Fruit fly (Drosophila melanogaster) whole organism, adult: ENCODE data around the gene CG32264.

Source experiments
- CG11617 ChIP-seq: fragments of 200-800 bp; sonication (Bioruptor generic); optimal IDR thresholded peaks from 2 replicates; lab custom pipeline; 2017; ENCODE audit warnings: mild to moderate bottlenecking, missing biosample characterization, missing genetic modification reagents, missing genetic modification characterization
- CG12768 ChIP-seq: fragments of 200-800 bp; sonication (Bioruptor generic); optimal IDR thresholded peaks from 2 replicates; lab custom pipeline; 2017; ENCODE audit warnings: missing biosample characterization, missing genetic modification characterization, mild to moderate bottlenecking, moderate library complexity, missing genetic modification reagents
- CG14711 ChIP-seq: fragments of 200-800 bp; sonication (Bioruptor generic); optimal IDR thresholded peaks from 2 replicates; lab custom pipeline; 2018; ENCODE audit warnings: missing biosample characterization, mild to moderate bottlenecking, missing genetic modification characterization, moderate library complexity
- CG1620 ChIP-seq: fragments of 200-800 bp; sonication (Bioruptor generic); optimal IDR thresholded peaks from 2 replicates; lab custom pipeline; 2016; ENCODE audit warnings: missing biosample characterization, missing genetic modification characterization
- CG33017 ChIP-seq: fragments of 200-800 bp; sonication (Bioruptor generic); optimal IDR thresholded peaks from 2 replicates; lab custom pipeline; 2018; ENCODE audit warnings: missing biosample characterization, mild to moderate bottlenecking, missing genetic modification characterization, moderate library complexity
- CG5204 ChIP-seq: fragments of 200-800 bp; sonication (Bioruptor generic); optimal IDR thresholded peaks from 2 replicates; lab custom pipeline; 2016; ENCODE audit warnings: missing biosample characterization, missing genetic modification characterization
- CG7045 ChIP-seq: fragments of 200-800 bp; sonication (Bioruptor generic); optimal IDR thresholded peaks from 2 replicates; lab custom pipeline; 2017; ENCODE audit warnings: missing biosample characterization, mild to moderate bottlenecking, missing genetic modification characterization
- CG7101 ChIP-seq: fragments of 200-800 bp; sonication (Bioruptor generic); optimal IDR thresholded peaks from 2 replicates; lab custom pipeline; 2018; ENCODE audit warnings: missing biosample characterization, mild to moderate bottlenecking, missing genetic modification characterization, moderate library complexity
- Clk ChIP-seq: fragments of 200-800 bp; sonication (Bioruptor generic); optimal IDR thresholded peaks from 2 replicates; lab custom pipeline; 2017; ENCODE audit warnings: missing biosample characterization, missing genetic modification characterization
- Crg-1 ChIP-seq: fragments of 200-800 bp; sonication (Bioruptor generic); optimal IDR thresholded peaks from 2 replicates; lab custom pipeline; 2016; ENCODE audit warnings: missing biosample characterization, missing genetic modification characterization
- Hr96 ChIP-seq: fragments of 200-800 bp; sonication (Bioruptor generic); optimal IDR thresholded peaks from 2 replicates; lab custom pipeline; 2016; ENCODE audit warnings: missing biosample characterization, missing genetic modification characterization
- Mnt ChIP-seq: fragments of 200-800 bp; sonication (Bioruptor generic); optimal IDR thresholded peaks from 2 replicates; lab custom pipeline; 2016; ENCODE audit warnings: missing biosample characterization, mild to moderate bottlenecking, missing genetic modification characterization
- bab1 ChIP-seq: fragments of 200-800 bp; sonication (Bioruptor generic); optimal IDR thresholded peaks from 3 replicates; lab custom pipeline; 2019; ENCODE audit warnings: missing biosample characterization, mild to moderate bottlenecking, missing genetic modification characterization, moderate library complexity
- cic ChIP-seq: fragments of 200-800 bp; sonication (Bioruptor generic); optimal IDR thresholded peaks from 2 replicates; lab custom pipeline; 2017; ENCODE audit warnings: missing biosample characterization, mild to moderate bottlenecking, missing genetic modification characterization, moderate library complexity
- cnc ChIP-seq, 2 experiments: fragments of >200 bp; optimal IDR thresholded peaks; 2 replicates each; lab custom pipeline; 2017
- kay ChIP-seq: fragments of 200-800 bp; sonication (Bioruptor generic); peaks from one replicate; lab custom pipeline; 2016; ENCODE audit warnings: missing biosample characterization, missing genetic modification characterization, borderline replicate concordance
- ovo ChIP-seq: fragments of 200-800 bp; sonication (Bioruptor generic); optimal IDR thresholded peaks from 2 replicates; lab custom pipeline; 2016; ENCODE audit warnings: missing biosample characterization, missing genetic modification characterization
- pad ChIP-seq: fragments of 200-800 bp; sonication (Bioruptor generic); optimal IDR thresholded peaks from 3 replicates; lab custom pipeline; 2017; ENCODE audit warnings: missing biosample characterization, missing genetic modification characterization, mild to moderate bottlenecking, moderate library complexity, missing genetic modification reagents
- tj ChIP-seq: fragments of 200-800 bp; sonication (Bioruptor generic); optimal IDR thresholded peaks from 3 replicates; lab custom pipeline; 2017; ENCODE audit warnings: missing biosample characterization, mild to moderate bottlenecking, missing genetic modification characterization, moderate library complexity
- toe ChIP-seq: fragments of 200-800 bp; sonication (Bioruptor generic); optimal IDR thresholded peaks from 2 replicates; lab custom pipeline; 2016; ENCODE audit warnings: missing biosample characterization, missing genetic modification characterization

Gene CG32264

DNA sequence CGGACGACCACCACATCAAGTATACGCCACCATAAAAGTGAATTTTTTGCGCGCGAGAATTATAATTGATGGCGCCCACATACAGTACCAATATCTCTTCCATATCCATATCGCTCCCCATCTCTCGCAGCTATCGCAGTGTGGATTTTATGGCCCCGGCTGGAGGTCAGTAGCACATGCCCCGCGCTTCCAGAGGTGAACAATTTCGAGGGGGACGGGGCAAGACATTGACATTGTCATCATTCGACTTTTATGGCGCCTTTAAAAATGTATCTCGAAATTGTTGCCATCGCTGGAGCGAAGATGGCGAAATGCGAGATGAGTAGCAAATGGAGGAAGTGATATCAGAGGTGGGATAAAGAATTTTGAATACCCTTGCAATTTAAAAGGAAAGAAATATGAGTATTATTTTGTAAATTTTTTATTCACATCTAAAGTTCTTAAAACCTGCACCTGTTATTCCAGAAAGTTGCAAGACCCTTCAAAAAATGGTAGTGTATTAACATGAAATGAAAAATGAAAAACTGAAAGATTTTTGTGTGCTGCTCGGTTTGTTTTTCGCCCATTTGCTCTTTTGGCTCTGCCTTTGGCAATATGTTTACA, 45.8 kb downstream of the CG32264 start:
- TF ChIP-seq tj (GFP tag; lab: Kevin White, UChicago): peak; percentile 56
- TF ChIP-seq CG12768: no peak
- TF ChIP-seq CG5204 (GFP tag; lab: Kevin White, UChicago): no peak
- no peak for TF ChIP-seq CG14711 (tag; lab: Kevin White, UChicago)
- no peak for TF ChIP-seq CG1620 (GFP tag; lab: Kevin White, UChicago)

DNA sequence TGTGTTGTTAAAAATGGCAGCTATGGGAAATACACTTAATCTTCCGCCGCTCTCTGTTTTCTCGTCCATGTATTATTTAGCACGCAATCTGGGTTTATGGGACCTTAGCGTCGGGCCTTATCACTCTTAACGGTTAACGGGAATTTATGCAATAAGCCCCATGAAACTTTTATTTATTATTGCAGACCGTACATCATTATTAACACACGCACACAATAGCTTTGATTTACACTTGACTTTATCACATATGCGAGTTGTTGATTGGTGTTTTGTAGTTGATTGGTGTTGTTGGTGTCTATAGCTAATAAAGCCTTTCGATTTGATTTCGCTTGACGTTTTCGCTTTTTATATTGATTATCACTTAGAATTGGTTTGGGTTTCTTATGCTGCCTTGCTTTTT, 47.7 kb downstream of the CG32264 start:
- TF ChIP-seq Hr96 (GFP tag; lab: Kevin White, UChicago): no peak
- TF ChIP-seq CG33017: no peak
- no peak for TF ChIP-seq ovo
- TF ChIP-seq CG7045 (GFP tag; lab: Kevin White, UChicago): no peak
- no peak for TF ChIP-seq Crg-1
- TF ChIP-seq CG1620 (GFP tag; lab: Kevin White, UChicago): no peak

DNA sequence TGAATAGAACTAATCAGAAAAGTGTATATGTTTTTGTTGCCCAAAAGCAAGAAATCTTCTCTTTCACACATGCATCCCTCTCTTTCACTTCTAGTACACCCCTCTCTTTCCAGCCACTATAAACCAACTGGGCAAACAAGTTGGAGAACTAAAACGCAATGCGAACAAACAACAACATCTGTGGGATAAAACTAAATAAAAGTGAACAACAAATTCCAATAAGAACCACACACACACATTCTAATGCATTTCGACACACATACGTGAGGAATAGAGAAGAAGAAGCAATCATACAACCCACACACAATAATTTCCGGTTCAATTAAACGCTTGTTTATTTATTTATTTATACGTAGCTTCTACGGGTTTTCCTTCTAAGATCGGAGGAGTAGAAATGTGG, 50.5 kb downstream of the CG32264 start:
- no peak for TF ChIP-seq kay
- TF ChIP-seq toe (GFP tag; lab: Kevin White, UChicago): no peak

DNA sequence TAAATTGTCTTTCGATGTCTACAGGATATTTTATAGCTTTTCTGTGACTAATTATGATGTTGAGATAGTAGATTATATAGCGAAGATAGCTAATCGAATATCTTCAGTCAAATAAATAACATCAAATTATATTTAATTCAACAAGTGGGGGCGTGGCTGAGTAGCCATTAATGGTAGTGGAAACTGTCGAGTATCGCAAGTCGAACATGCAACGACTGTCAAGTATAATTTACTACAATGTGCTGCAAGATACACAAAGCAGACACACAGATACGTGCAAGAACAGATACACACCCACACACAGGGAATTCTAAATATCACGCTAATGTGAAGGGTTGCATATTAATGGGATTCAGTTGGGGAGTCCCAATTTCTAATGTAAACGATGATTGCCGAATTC, 51.2 kb downstream of the CG32264 start, which contains the start of gene ppk27:
ppk27 (minus strand) TSS at position 101 of the 400 bp plus-strand sequence.
- no peak for TF ChIP-seq CG33017
- TF ChIP-seq CG12768: no peak
- TF ChIP-seq CG1620 (GFP tag; lab: Kevin White, UChicago): no peak
- TF ChIP-seq Hr96 (GFP tag; lab: Kevin White, UChicago): no peak
- TF ChIP-seq CG11617 (GFP tag; lab: Kevin White, UChicago): no peak
- no peak for TF ChIP-seq kay
- no peak for TF ChIP-seq CG7101 (tag; lab: Kevin White, UChicago)
- TF ChIP-seq CG14711 (tag; lab: Kevin White, UChicago): no peak
- TF ChIP-seq CG7045 (GFP tag; lab: Kevin White, UChicago): no peak
- TF ChIP-seq Clk (GFP tag; lab: Kevin White, UChicago): no peak
- no peak for TF ChIP-seq cnc (optimal IDR thresholded peaks at IDR 0.05; lab: Kevin White, UChicago)
- no peak for TF ChIP-seq cic (GFP tag; lab: Kevin White, UChicago)
- TF ChIP-seq Crg-1: no peak
- TF ChIP-seq tj (GFP tag; lab: Kevin White, UChicago): no peak
- TF ChIP-seq CG5204 (GFP tag; lab: Kevin White, UChicago): no peak
- no peak for TF ChIP-seq toe (GFP tag; lab: Kevin White, UChicago)
- TF ChIP-seq pad (GFP tag; lab: Kevin White, UChicago): no peak
- TF ChIP-seq bab1 (GFP tag; lab: Kevin White, UChicago): no peak
- TF ChIP-seq ovo: no peak

DNA sequence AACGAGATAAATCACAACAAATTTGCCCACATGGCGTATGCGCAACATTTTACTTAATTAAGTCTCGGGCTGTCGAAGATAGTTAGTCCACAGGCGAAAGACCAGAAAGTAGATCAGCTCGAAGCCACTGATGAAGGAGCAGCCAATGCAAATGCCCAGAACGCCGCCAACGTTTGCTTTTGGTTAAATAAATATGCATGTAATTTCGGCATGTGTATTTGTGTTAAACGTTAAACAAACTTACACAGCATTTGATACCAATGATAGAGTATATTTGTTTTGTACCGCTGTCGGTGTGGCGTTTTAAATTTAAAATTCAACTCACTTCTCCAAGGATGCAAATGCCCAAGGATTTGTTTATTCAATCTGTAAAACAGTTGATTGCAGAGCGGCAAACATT, 52.6 kb downstream of the CG32264 start:
- TF ChIP-seq bab1 (GFP tag; lab: Kevin White, UChicago) (no peak), CG11617 (GFP tag; lab: Kevin White, UChicago) (no peak), CG7101 (tag; lab: Kevin White, UChicago) (no peak), kay (no peak)

DNA sequence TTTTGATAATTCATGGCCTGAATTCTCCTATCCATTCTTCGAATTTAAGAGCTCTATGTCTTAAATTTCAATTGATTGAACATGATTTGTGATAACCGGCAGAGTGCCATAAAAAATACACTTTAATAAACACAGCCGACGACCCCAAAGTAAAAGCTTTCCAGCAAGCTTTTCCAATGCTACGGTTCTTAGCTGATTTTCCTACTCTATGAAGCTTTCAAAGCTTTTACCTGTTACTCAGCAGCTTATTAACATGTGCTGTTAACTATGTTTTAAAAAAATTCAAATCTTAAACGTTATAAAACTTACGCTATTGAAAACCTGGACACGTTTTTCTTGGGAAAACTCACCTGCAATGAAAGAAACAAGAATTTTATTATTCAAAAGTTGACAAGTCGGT, 53.5 kb downstream of the CG32264 start:
- TF ChIP-seq kay: peak; percentile 89
- no peak for TF ChIP-seq CG14711 (tag; lab: Kevin White, UChicago)

DNA sequence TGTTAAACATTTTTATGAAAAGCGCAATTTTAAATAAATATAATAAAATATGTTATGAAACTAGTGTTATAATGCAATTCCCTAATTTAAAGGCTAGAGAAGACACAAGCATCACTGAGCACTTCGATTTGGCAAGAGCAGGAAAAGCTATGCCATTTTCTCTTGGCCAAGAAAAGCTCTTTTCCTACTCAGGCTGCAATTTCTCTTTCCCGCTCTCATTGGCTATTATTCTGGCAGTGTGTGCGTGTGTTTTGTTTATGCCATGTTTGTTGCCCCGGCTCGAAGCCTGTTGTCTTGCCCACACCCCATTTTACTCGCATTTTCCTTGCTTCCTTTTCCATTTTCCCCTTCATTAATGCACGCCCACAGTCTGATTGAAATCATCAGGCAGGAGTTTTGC, 59.0 kb downstream of the CG32264 start:
- TF ChIP-seq CG7101 (tag; lab: Kevin White, UChicago) (no peak), CG11617 (GFP tag; lab: Kevin White, UChicago) (no peak), Hr96 (GFP tag; lab: Kevin White, UChicago) (no peak), CG33017 (no peak), tj (GFP tag; lab: Kevin White, UChicago) (no peak), ovo (no peak), CG7045 (GFP tag; lab: Kevin White, UChicago) (no peak), CG5204 (GFP tag; lab: Kevin White, UChicago) (no peak), Crg-1 (no peak), cnc (optimal IDR thresholded peaks at IDR 0.05; lab: Kevin White, UChicago) (no peak), Mnt (no peak), CG14711 (tag; lab: Kevin White, UChicago) (no peak), Clk (GFP tag; lab: Kevin White, UChicago) (no peak), CG12768 (no peak), cic (GFP tag; lab: Kevin White, UChicago) (no peak), pad (GFP tag; lab: Kevin White, UChicago) (no peak), toe (GFP tag; lab: Kevin White, UChicago) (no peak), kay (no peak), bab1 (GFP tag; lab: Kevin White, UChicago) (no peak)
